Fruit fly (Drosophila melanogaster) whole organism, embryonic: ENCODE data around the gene Hsp110.
A peak's percentile ranks its signal among the peaks of the same experiment; 100 is the strongest.

Experiments
- Abd-B ChIP-seq: fragments of 200-800 bp; sonication (Bioruptor generic); optimal IDR thresholded peaks from 2 replicates; lab custom pipeline; 2018; ENCODE audit warnings: missing biosample characterization, mild to moderate bottlenecking, missing genetic modification characterization, moderate library complexity
- Adf1 ChIP-seq: fragments of 200-800 bp; sonication (Bioruptor generic); IDR thresholded peaks from 2 replicates; pipeline ENCODE4 v1.3.6; 2022; ENCODE audit warnings: missing biosample characterization, missing genetic modification characterization
- CG10274 ChIP-seq: fragments of 200-800 bp; sonication (Bioruptor generic); optimal IDR thresholded peaks from 3 replicates; lab custom pipeline; 2017; ENCODE audit warnings: missing biosample characterization, mild to moderate bottlenecking, missing genetic modification characterization
- CG10366 ChIP-seq: fragments of 200-800 bp; sonication (Bioruptor generic); IDR thresholded peaks from 2 replicates; pipeline ENCODE4 v1.3.6; 2022; ENCODE audit warnings: missing biosample characterization, missing genetic modification characterization
- CG10565 ChIP-seq: fragments of 200-800 bp; sonication (Bioruptor generic); optimal IDR thresholded peaks from 3 replicates; lab custom pipeline; 2016; ENCODE audit warnings: missing biosample characterization, mild to moderate bottlenecking, missing genetic modification characterization
- CG11456 ChIP-seq: fragments of 200-800 bp; sonication (Bioruptor generic); IDR thresholded peaks from 3 replicates; pipeline ENCODE4 v1.3.6; 2022; ENCODE audit warnings: missing biosample characterization, missing genetic modification characterization
- CG12155 ChIP-seq: fragments of 200-800 bp; sonication (Bioruptor generic); optimal IDR thresholded peaks from 3 replicates; lab custom pipeline; 2016; ENCODE audit warnings: missing biosample characterization, missing genetic modification characterization
- CG1233 ChIP-seq: fragments of 200-800 bp; sonication (Bioruptor generic); optimal IDR thresholded peaks from 4 replicates; lab custom pipeline; 2018; ENCODE audit warnings: missing biosample characterization, mild to moderate bottlenecking, missing genetic modification characterization
- CG15601 ChIP-seq: fragments of 200-800 bp; sonication (Bioruptor generic); optimal IDR thresholded peaks from 3 replicates; lab custom pipeline; 2019; ENCODE audit warnings: missing biosample characterization, mild to moderate bottlenecking, missing genetic modification characterization, moderate library complexity
- CG17912 ChIP-seq: fragments of 200-800 bp; sonication (Bioruptor generic); optimal IDR thresholded peaks from 2 replicates; lab custom pipeline; 2018; ENCODE audit warnings: missing biosample characterization, mild to moderate bottlenecking, missing genetic modification characterization
- CG18476 ChIP-seq: fragments of 200-800 bp; sonication (Bioruptor generic); optimal IDR thresholded peaks from 2 replicates; lab custom pipeline; 2016; ENCODE audit warnings: missing biosample characterization, mild to moderate bottlenecking, missing genetic modification characterization
- CG42726 ChIP-seq: fragments of 200-800 bp; sonication (Bioruptor generic); IDR thresholded peaks from 2 replicates; pipeline ENCODE4 v1.3.6; 2022; ENCODE audit warnings: missing biosample characterization, missing genetic modification characterization; ENCODE audit not compliant: partially characterized antibody
- CG4854 ChIP-seq: fragments of 200-800 bp; sonication (Bioruptor generic); optimal IDR thresholded peaks from 2 replicates; lab custom pipeline; 2016; ENCODE audit warnings: missing biosample characterization, missing genetic modification characterization, inconsistent platforms
- CG6683 ChIP-seq: fragments of 200-800 bp; sonication (Bioruptor generic); optimal IDR thresholded peaks from 2 replicates; lab custom pipeline; 2017; ENCODE audit warnings: missing biosample characterization, mild to moderate bottlenecking, missing genetic modification characterization, missing genetic modification reagents
- CG6791 ChIP-seq: fragments of 200-800 bp; sonication (Bioruptor generic); IDR thresholded peaks from 3 replicates; pipeline ENCODE4 v1.3.6; 2022; ENCODE audit warnings: missing biosample characterization, missing genetic modification characterization; ENCODE audit not compliant: partially characterized antibody
- CG6813 ChIP-seq: fragments of 200-800 bp; sonication (Bioruptor generic); optimal IDR thresholded peaks from 2 replicates; lab custom pipeline; 2017; ENCODE audit warnings: missing biosample characterization, missing genetic modification characterization, mild to moderate bottlenecking, moderate library complexity, missing genetic modification reagents
- CG7357 ChIP-seq: fragments of 200-800 bp; sonication (Bioruptor generic); IDR thresholded peaks from 3 replicates; pipeline ENCODE4 v1.3.6; 2022; ENCODE audit warnings: missing biosample characterization, missing genetic modification characterization
- CG8290 ChIP-seq, 3 experiments: fragments of 200-800 bp; sonication (Bioruptor generic); optimal IDR thresholded peaks; 2 replicates each; lab custom pipeline; 2016 to 2019; ENCODE audit warnings: missing biosample characterization in 3 of 3, missing genetic modification characterization in 3 of 3, mild to moderate bottlenecking in 2 of 3, moderate library complexity in 1 of 3
- CG8359 ChIP-seq: fragments of 200-800 bp; sonication (Bioruptor generic); optimal IDR thresholded peaks from 2 replicates; lab custom pipeline; 2017; ENCODE audit warnings: missing biosample characterization, mild to moderate bottlenecking, missing genetic modification characterization, borderline replicate concordance
- CG8478 ChIP-seq: fragments of >200 bp; optimal IDR thresholded peaks from 2 replicates; lab custom pipeline; 2018
- CG9215 ChIP-seq: fragments of 200-800 bp; sonication (Bioruptor generic); IDR thresholded peaks from 2 replicates; pipeline ENCODE4 v1.3.6; 2022; ENCODE audit warnings: missing biosample characterization, missing genetic modification characterization
- CG9797 ChIP-seq: fragments of 200-800 bp; sonication (Bioruptor generic); optimal IDR thresholded peaks from 3 replicates; lab custom pipeline; 2018; ENCODE audit warnings: missing biosample characterization, mild to moderate bottlenecking, missing genetic modification characterization
- Chrac-16 ChIP-seq: fragments of 200-800 bp; sonication (Bioruptor generic); optimal IDR thresholded peaks from 3 replicates; lab custom pipeline; 2016; ENCODE audit warnings: missing biosample characterization, missing genetic modification characterization
- Fer1 ChIP-seq: fragments of 200-800 bp; sonication (Bioruptor generic); optimal IDR thresholded peaks from 2 replicates; lab custom pipeline; 2017; ENCODE audit warnings: missing biosample characterization, mild to moderate bottlenecking, missing genetic modification characterization
- Fer2 ChIP-seq: fragments of 200-800 bp; sonication (Bioruptor generic); optimal IDR thresholded peaks from 2 replicates; lab custom pipeline; 2018; ENCODE audit warnings: missing biosample characterization, mild to moderate bottlenecking, missing genetic modification characterization, moderate library complexity
- Lim3 ChIP-seq: fragments of 200-800 bp; sonication (Bioruptor generic); IDR thresholded peaks from 2 replicates; pipeline ENCODE4 v1.3.6; 2022; ENCODE audit warnings: missing biosample characterization, missing genetic modification characterization
- Max ChIP-seq: fragments of 200-800 bp; sonication (Bioruptor generic); optimal IDR thresholded peaks from 2 replicates; lab custom pipeline; 2016; ENCODE audit warnings: missing biosample characterization, mild to moderate bottlenecking, missing genetic modification characterization
- Meics ChIP-seq: fragments of 200-800 bp; sonication (Bioruptor generic); optimal IDR thresholded peaks from 2 replicates; lab custom pipeline; 2017; ENCODE audit warnings: missing biosample characterization, mild to moderate bottlenecking, missing genetic modification characterization
- NK7.1 ChIP-seq: fragments of 200-800 bp; sonication (Bioruptor generic); optimal IDR thresholded peaks from 3 replicates; lab custom pipeline; 2016; ENCODE audit warnings: missing biosample characterization, missing genetic modification characterization
- Ptx1 ChIP-seq: fragments of 200-800 bp; sonication (Bioruptor generic); IDR thresholded peaks from 2 replicates; pipeline ENCODE4 v1.3.6; 2022; ENCODE audit warnings: missing biosample characterization, missing genetic modification characterization
- Sin3A ChIP-seq: fragments of >200 bp; optimal IDR thresholded peaks from 2 replicates; lab custom pipeline; 2018
- al ChIP-seq: fragments of 200-800 bp; sonication (Bioruptor generic); IDR thresholded peaks from 2 replicates; pipeline ENCODE4 v1.3.6; 2022; ENCODE audit warnings: missing biosample characterization, missing genetic modification characterization
- cas ChIP-seq: fragments of 200-800 bp; sonication (Bioruptor generic); IDR thresholded peaks from 2 replicates; pipeline ENCODE4 v1.3.6; 2022; ENCODE audit warnings: missing biosample characterization, missing genetic modification characterization
- cg ChIP-seq: fragments of 200-800 bp; sonication (Bioruptor generic); optimal IDR thresholded peaks from 3 replicates; lab custom pipeline; 2019; ENCODE audit warnings: missing biosample characterization, mild to moderate bottlenecking, missing genetic modification characterization, moderate library complexity
- chn ChIP-seq: fragments of 200-800 bp; sonication (Bioruptor generic); optimal IDR thresholded peaks from 2 replicates; lab custom pipeline; 2016; ENCODE audit warnings: missing biosample characterization, missing genetic modification characterization
- danr ChIP-seq: fragments of 200-800 bp; sonication (Bioruptor generic); IDR thresholded peaks from 2 replicates; pipeline ENCODE4 v1.3.6; 2022; ENCODE audit warnings: missing biosample characterization, missing genetic modification characterization
- emc ChIP-seq: fragments of 200-800 bp; sonication (Bioruptor generic); optimal IDR thresholded peaks from 2 replicates; lab custom pipeline; 2016; ENCODE audit warnings: missing biosample characterization, missing genetic modification characterization
- gfzf ChIP-seq: fragments of 200-800 bp; sonication (Bioruptor generic); optimal IDR thresholded peaks from 2 replicates; lab custom pipeline; 2016; ENCODE audit warnings: missing biosample characterization, mild to moderate bottlenecking, missing genetic modification characterization, moderate library complexity
- gro ChIP-seq: fragments of 200-800 bp; sonication (Bioruptor generic); optimal IDR thresholded peaks from 2 replicates; lab custom pipeline; 2016; ENCODE audit warnings: missing biosample characterization, missing genetic modification characterization
- h ChIP-seq: fragments of >200 bp; optimal IDR thresholded peaks from 2 replicates; lab custom pipeline; 2017
- hbn ChIP-seq: fragments of 200-800 bp; sonication (Bioruptor generic); IDR thresholded peaks from 2 replicates; pipeline ENCODE4 v1.3.6; 2022; ENCODE audit warnings: missing biosample characterization, missing genetic modification characterization; ENCODE audit not compliant: partially characterized antibody
- kah ChIP-seq: fragments of 200-800 bp; sonication (Bioruptor generic); optimal IDR thresholded peaks from 2 replicates; lab custom pipeline; 2018; ENCODE audit warnings: missing biosample characterization, mild to moderate bottlenecking, missing genetic modification characterization
- knrl ChIP-seq: fragments of 200-800 bp; sonication (Bioruptor generic); IDR thresholded peaks from 3 replicates; pipeline ENCODE4 v1.3.6; 2022; ENCODE audit warnings: missing biosample characterization, missing genetic modification characterization; ENCODE audit not compliant: partially characterized antibody
- lab ChIP-seq: fragments of 200-800 bp; sonication (Bioruptor generic); optimal IDR thresholded peaks from 3 replicates; lab custom pipeline; 2017; ENCODE audit warnings: missing biosample characterization, missing genetic modification characterization, mild to moderate bottlenecking, moderate library complexity, missing genetic modification reagents
- lmd ChIP-seq: fragments of 200-800 bp; sonication (Bioruptor generic); IDR thresholded peaks from 2 replicates; pipeline ENCODE4 v1.3.6; 2022; ENCODE audit warnings: missing biosample characterization, missing genetic modification characterization
- nerfin-2 ChIP-seq: fragments of 200-800 bp; sonication (Bioruptor generic); IDR thresholded peaks from 2 replicates; pipeline ENCODE4 v1.3.6; 2022; ENCODE audit warnings: missing biosample characterization, missing genetic modification characterization; ENCODE audit not compliant: partially characterized antibody
- pum ChIP-seq: fragments of 200-800 bp; sonication (Bioruptor generic); optimal IDR thresholded peaks from 2 replicates; lab custom pipeline; 2016; ENCODE audit warnings: missing biosample characterization, missing genetic modification characterization
- schlank ChIP-seq: fragments of 200-800 bp; sonication (Bioruptor generic); optimal IDR thresholded peaks from 2 replicates; lab custom pipeline; 2018; ENCODE audit warnings: missing biosample characterization, mild to moderate bottlenecking, missing genetic modification characterization
- ssp ChIP-seq: fragments of 200-800 bp; sonication (Bioruptor generic); IDR thresholded peaks from 2 replicates; pipeline ENCODE4 v1.3.6; 2022; ENCODE audit warnings: missing biosample characterization, missing genetic modification characterization
- vvl ChIP-seq: fragments of 200-800 bp; sonication (Bioruptor generic); IDR thresholded peaks from 2 replicates; pipeline ENCODE4 v1.3.6; 2022; ENCODE audit warnings: missing biosample characterization, missing genetic modification characterization

Gene Hsp110

DNA sequence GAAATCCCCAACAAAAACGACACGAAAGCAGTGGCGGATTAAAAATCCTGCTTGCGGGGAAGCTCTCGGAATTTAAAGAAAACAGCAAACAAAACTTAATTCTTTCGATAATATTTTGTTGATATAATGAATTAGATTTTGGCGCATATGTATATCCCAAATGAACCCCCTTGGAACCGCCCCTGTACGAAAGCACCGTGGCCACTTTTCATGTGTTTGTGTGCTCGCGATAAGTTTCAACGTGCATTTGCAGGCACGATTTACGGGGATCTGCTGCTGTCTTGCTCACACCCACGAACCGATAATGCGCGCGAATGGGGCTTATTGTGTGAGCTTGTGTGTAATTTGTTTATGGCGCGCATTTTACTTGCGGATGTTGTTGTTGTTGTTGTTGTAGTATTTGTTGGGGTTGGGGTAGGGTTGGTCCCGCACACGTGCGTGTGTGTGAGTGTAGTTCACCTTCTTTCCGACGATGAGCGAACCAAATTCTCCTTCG lies 31.8 kb upstream of the Hsp110 start (continued):
- TF ChIP-seq schlank (tag; lab: Kevin White, UChicago): peak; percentile 91
- peak; percentile 95 for TF ChIP-seq chn (GFP tag; lab: Kevin White, UChicago)
- TF ChIP-seq CG11456: peak; percentile 88
- peak; percentile 80 for TF ChIP-seq Lim3
- peak; percentile 94 for TF ChIP-seq Chrac-16
- peak; percentile 93 for TF ChIP-seq CG6813
- peak; percentile 75 for TF ChIP-seq Adf1
- TF ChIP-seq lmd (GFP tag; lab: Robert Waterston, UW): peak; percentile 89
- no peak for TF ChIP-seq h (lab: Kevin White, UChicago)
- no peak for TF ChIP-seq hbn (GFP tag; lab: Robert Waterston, UW)
- TF ChIP-seq al (GFP tag; lab: Robert Waterston, UW): peak; percentile 76; the same call in 1 of the 2 replicates
- TF ChIP-seq vvl (GFP tag; lab: Robert Waterston, UW): peak; percentile 97
- peak; percentile 94 for TF ChIP-seq Fer1 (GFP tag; lab: Kevin White, UChicago)
- peak; percentile 93 for TF ChIP-seq gro (GFP tag; lab: Kevin White, UChicago)
- no peak for TF ChIP-seq Sin3A
- peak; percentile 91 for TF ChIP-seq CG12155 (GFP tag; lab: Kevin White, UChicago)
- TF ChIP-seq Meics (GFP tag; lab: Kevin White, UChicago): peak; percentile 94
- peak; percentile 87 for TF ChIP-seq CG10565 (GFP tag; lab: Kevin White, UChicago)
- TF ChIP-seq emc: peak; percentile 89
- peak; percentile 87 for TF ChIP-seq CG9215
- TF ChIP-seq cg (GFP tag; lab: Kevin White, UChicago): peak; percentile 92
- peak; percentile 94 for TF ChIP-seq Abd-B
- peak; percentile 80 for TF ChIP-seq ssp (GFP tag; lab: Robert Waterston, UW)
- peak; percentile 84 for TF ChIP-seq CG6683 (GFP tag; lab: Kevin White, UChicago)
- peak; percentile 82 for TF ChIP-seq CG8359 (GFP tag; lab: Kevin White, UChicago)
- TF ChIP-seq CG8478: no peak
- TF ChIP-seq CG9797 (GFP tag; lab: Kevin White, UChicago): peak; percentile 37
- peak; percentile 92 for TF ChIP-seq Max
- TF ChIP-seq CG8290 (GFP tag; optimal IDR thresholded peaks at IDR 0.05; lab: Kevin White, UChicago): peak; percentile 78
- TF ChIP-seq CG8290 (tag; optimal IDR thresholded peaks at IDR 0.05; lab: Kevin White, UChicago): peak; percentile 39 to 98
- TF ChIP-seq CG42726: no peak
- TF ChIP-seq lab (GFP tag; lab: Kevin White, UChicago): peak; percentile 97
- peak; percentile 83 for TF ChIP-seq cas
- peak; percentile 15 for TF ChIP-seq gfzf (GFP tag; lab: Kevin White, UChicago)
- peak; percentile 91 for TF ChIP-seq Ptx1 (GFP tag; lab: Robert Waterston, UW)
- TF ChIP-seq CG6791 (GFP tag; lab: Robert Waterston, UW): no peak
- TF ChIP-seq danr (GFP tag; lab: Robert Waterston, UW): peak; percentile 89
- TF ChIP-seq CG18476 (GFP tag; lab: Kevin White, UChicago): peak; percentile 88
- peak; percentile 93 for TF ChIP-seq CG1233 (GFP tag; lab: Kevin White, UChicago)
- peak; percentile 92 for TF ChIP-seq CG4854 (GFP tag; lab: Kevin White, UChicago)
- peak; percentile 82 for TF ChIP-seq Fer2 (tag; lab: Kevin White, UChicago)
- peak; percentile 81 for TF ChIP-seq CG10274 (GFP tag; lab: Kevin White, UChicago)
- peak; percentile 97 for TF ChIP-seq CG10366 (GFP tag; lab: Robert Waterston, UW)
- TF ChIP-seq nerfin-2 (GFP tag; lab: Robert Waterston, UW): no peak; the same call in 1 of the 2 replicates
- TF ChIP-seq kah: peak; percentile 89
- peak; percentile 83 for TF ChIP-seq CG17912 (GFP tag; lab: Kevin White, UChicago)
- TF ChIP-seq CG7357: peak; percentile 82
- TF ChIP-seq knrl (GFP tag; lab: Robert Waterston, UW): 0 out of 3 replicates have a peak, but pooled peaks have one; percentile 12
- TF ChIP-seq CG15601 (tag; lab: Kevin White, UChicago): peak; percentile 92
- TF ChIP-seq pum: peak; percentile 96
- TF ChIP-seq NK7.1: peak; percentile 90
